Worm (Caenorhabditis elegans): ENCODE data around the gene fbxa-14.

DNA sequence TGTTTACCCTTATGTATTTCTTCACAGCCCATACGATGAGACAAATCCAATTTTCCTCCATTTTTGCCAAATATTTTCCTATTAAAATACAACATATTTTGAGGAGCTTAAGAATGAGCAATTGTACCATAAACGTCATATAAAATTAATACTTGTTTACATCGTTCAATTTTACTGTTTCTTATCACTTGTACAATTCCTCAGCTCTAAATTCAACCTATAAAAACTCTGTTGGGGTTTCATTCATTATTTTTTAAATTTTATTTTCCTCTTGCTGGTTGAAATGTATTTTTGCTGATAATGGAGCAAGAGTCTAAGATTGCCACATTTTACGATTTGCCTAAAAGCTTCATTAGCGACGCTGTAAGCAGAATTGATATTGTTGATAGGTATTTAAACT is 21.0 kb downstream of the fbxa-14 start, which contains the start of gene fbxa-75:
- TF ChIP-seq K09A11.1 (tag; optimal IDR thresholded peaks at IDR 0.05; ENCODE audit: insufficient read depth) (no peak), ref-2 (tag; optimal IDR thresholded peaks at IDR 0.05) (no peak), odd-2 (tag; optimal IDR thresholded peaks at IDR 0.05) (no peak), tbx-7 (tag; optimal IDR thresholded peaks at IDR 0.05) (no peak), mec-3 (tag; optimal IDR thresholded peaks at IDR 0.05; ENCODE audit: borderline replicate concordance) (no peak), ceh-18 (tag; optimal IDR thresholded peaks at IDR 0.05) (no peak), sox-4 (tag; optimal IDR thresholded peaks at IDR 0.05) (no peak), unc-3 (GFP tag; conservative IDR thresholded peaks at IDR 0.05) (no peak), unc-3 (tag; optimal IDR thresholded peaks at IDR 0.05) (no peak), ceh-2 (tag; optimal IDR thresholded peaks at IDR 0.05) (no peak), fkh-10 (GFP tag; optimal IDR thresholded peaks at IDR 0.05) (no peak), zip-5 (tag; optimal IDR thresholded peaks at IDR 0.05) (no peak)

Measured in whole organism, late embryonic.